Worm (Caenorhabditis elegans) whole organism, L2 larva: ENCODE measurements around the gene str-61.

Source experiments
- mdl-1 ChIP-seq, 2 experiments: fragments of 150-350 bp in 1 of 2; sonication (generic microtip) in 1 of 2; optimal IDR thresholded peaks; 2 replicates each; lab custom pipeline; 2017; ENCODE audit warnings: missing biosample characterization in 2 of 2, missing genetic modification characterization in 2 of 2
- nhr-12 ChIP-seq: fragments of 150-350 bp; optimal IDR thresholded peaks from 2 replicates; lab custom pipeline; 2014; ENCODE audit warnings: missing biosample characterization, missing genetic modification characterization
- nhr-237 ChIP-seq: fragments of 150-350 bp; optimal IDR thresholded peaks from 2 replicates; lab custom pipeline; 2014; ENCODE audit warnings: missing biosample characterization, missing genetic modification characterization
- nhr-6 ChIP-seq: fragments of 150-350 bp; optimal IDR thresholded peaks from 2 replicates; lab custom pipeline; 2014; ENCODE audit warnings: missing biosample characterization, missing genetic modification characterization
- nhr-77 ChIP-seq: fragments of 150-350 bp; optimal IDR thresholded peaks from 2 replicates; lab custom pipeline; 2014; ENCODE audit warnings: missing biosample characterization, missing genetic modification characterization
- skn-1 ChIP-seq: sonication (generic microtip); optimal IDR thresholded peaks from 2 replicates; lab custom pipeline; 2017; ENCODE audit warnings: missing biosample characterization, missing genetic modification characterization
- sma-3 ChIP-seq: sonication (generic microtip); optimal IDR thresholded peaks from 2 replicates; lab custom pipeline; 2016; ENCODE audit warnings: missing genetic modification reagents, missing genetic modification characterization, missing compliant biosample characterization
- snpc-4 ChIP-seq: fragments of 150-350 bp; optimal IDR thresholded peaks from 2 replicates; lab custom pipeline; 2014; ENCODE audit warnings: missing biosample characterization, missing genetic modification characterization
- unc-55 ChIP-seq: fragments of 150-350 bp; sonication (generic microtip); optimal IDR thresholded peaks from 3 replicates; lab custom pipeline; 2014; ENCODE audit warnings: missing biosample characterization, missing genetic modification reagents, missing genetic modification characterization
- ztf-11 ChIP-seq: sonication (generic microtip); optimal IDR thresholded peaks from 2 replicates; lab custom pipeline; 2017; ENCODE audit warnings: missing biosample characterization, missing genetic modification characterization

ce11 chrV:16645201-16645940 lies 25.7 kb downstream of the str-61 start, which contains the start of gene W06G6.17:
- TF ChIP-seq ztf-11 (tag; lab: Kevin White, UChicago) (no peak), snpc-4 (tag; lab: Kevin White, UChicago) (no peak), nhr-77 (tag; lab: Kevin White, UChicago) (no peak), skn-1 (no peak), nhr-12 (tag; lab: Kevin White, UChicago) (no peak), nhr-6 (no peak), unc-55 (GFP tag; lab: Kevin White, UChicago) (no peak), sma-3 (no peak), nhr-237 (no peak), mdl-1 (tag; optimal IDR thresholded peaks at IDR 0.05; lab: Kevin White, UChicago) (no peak)
